Worm (Caenorhabditis elegans) whole organism, young adult: Measurements from ENCODE around the gene rps-0.
A peak's percentile ranks its signal among the peaks of the same experiment; 100 is the strongest.

Source experiments
- B0336.3 ChIP-seq: fragments of 200-800 bp; sonication (Bioruptor generic); IDR thresholded peaks from 2 replicates; pipeline ENCODE4 v1.3.6; 2022; ENCODE audit warnings: missing genetic modification characterization, missing compliant biosample characterization
- C06A6.2 ChIP-seq: fragments of 200-800 bp; sonication (Bioruptor generic); conservative IDR thresholded peaks from 2 replicates; pipeline ENCODE4 v1.3.6; 2022; ENCODE audit warnings: missing genetic modification characterization, missing compliant biosample characterization
- F23B12.7 ChIP-seq: sonication (generic microtip); optimal IDR thresholded peaks from 2 replicates; lab custom pipeline; 2017; ENCODE audit warnings: missing genetic modification characterization, mild to moderate bottlenecking, missing compliant biosample characterization, antibody characterized with exemption, moderate library complexity; ENCODE audit not compliant: insufficient read depth
- F33H1.4 ChIP-seq: fragments of 200-800 bp; sonication (Bioruptor generic); IDR thresholded peaks from 2 replicates; pipeline ENCODE4 v1.3.6; 2022; ENCODE audit warnings: missing genetic modification reagents, missing genetic modification characterization, missing compliant biosample characterization
- F52B5.7 ChIP-seq: sonication (generic microtip); optimal IDR thresholded peaks from 2 replicates; lab custom pipeline; 2016; ENCODE audit warnings: mild to moderate bottlenecking, missing genetic modification characterization, missing compliant biosample characterization
- F57A8.1 ChIP-seq: fragments of 200-800 bp; sonication (Bioruptor generic); optimal IDR thresholded peaks from 2 replicates; lab custom pipeline; 2018; ENCODE audit warnings: mild to moderate bottlenecking, missing genetic modification characterization, moderate library complexity, missing compliant biosample characterization
- F57C9.4 ChIP-seq: sonication (generic microtip); optimal IDR thresholded peaks from 2 replicates; lab custom pipeline; 2017; ENCODE audit warnings: mild to moderate bottlenecking, missing genetic modification characterization, missing compliant biosample characterization
- K11D2.4 ChIP-seq: fragments of 200-800 bp; sonication (Bioruptor generic); IDR thresholded peaks from 2 replicates; pipeline ENCODE4 v1.3.6; 2022; ENCODE audit warnings: missing genetic modification reagents, missing genetic modification characterization, missing compliant biosample characterization
- K12H6.12 ChIP-seq: fragments of 200-800 bp; sonication (Bioruptor generic); optimal IDR thresholded peaks from 2 replicates; lab custom pipeline; 2018; ENCODE audit warnings: mild to moderate bottlenecking, missing genetic modification characterization, missing compliant biosample characterization
- Y56A3A.18 ChIP-seq: fragments of 200-800 bp; sonication (Bioruptor generic); IDR thresholded peaks from 2 replicates; pipeline ENCODE4 v1.3.6; 2022; ENCODE audit warnings: missing genetic modification reagents, missing genetic modification characterization, missing compliant biosample characterization
- akir-1 ChIP-seq: fragments of 200-800 bp; sonication (Bioruptor generic); optimal IDR thresholded peaks from 2 replicates; lab custom pipeline; 2018; ENCODE audit warnings: mild to moderate bottlenecking, missing genetic modification characterization, moderate library complexity, missing compliant biosample characterization
- attf-5 ChIP-seq: fragments of 200-800 bp; sonication (Bioruptor generic); optimal IDR thresholded peaks from 2 replicates; lab custom pipeline; 2018; ENCODE audit warnings: mild to moderate bottlenecking, missing genetic modification characterization, missing compliant biosample characterization
- ccch-3 ChIP-seq: fragments of 200-800 bp; sonication (Bioruptor generic); optimal IDR thresholded peaks from 2 replicates; lab custom pipeline; 2018; ENCODE audit warnings: mild to moderate bottlenecking, missing genetic modification characterization, missing compliant biosample characterization
- cebp-1 ChIP-seq, 2 experiments: fragments of 200-800 bp in 1 of 2; sonication (Bioruptor generic) in 1 of 2; sonication (generic microtip) in 1 of 2; IDR thresholded peaks in 1 of 2; optimal IDR thresholded peaks in 1 of 2; 2 replicates each; pipeline versions ENCODE4 v1.3.6 to Lab custom; 2017 to 2022; ENCODE audit warnings: missing compliant biosample characterization in 2 of 2, missing genetic modification characterization in 2 of 2, mild to moderate bottlenecking in 1 of 2, missing genetic modification reagents in 1 of 2, moderate library complexity in 1 of 2
- ceh-27 ChIP-seq: fragments of 200-800 bp; sonication (Bioruptor generic); optimal IDR thresholded peaks from 2 replicates; lab custom pipeline; 2018; ENCODE audit warnings: mild to moderate bottlenecking, missing genetic modification characterization, moderate library complexity, missing compliant biosample characterization
- ceh-58 ChIP-seq: fragments of 200-800 bp; sonication (Bioruptor generic); IDR thresholded peaks from 2 replicates; pipeline ENCODE4 v1.3.6; 2022; ENCODE audit warnings: missing genetic modification characterization, missing compliant biosample characterization
- dox-1 ChIP-seq: fragments of 200-800 bp; sonication (Bioruptor generic); IDR thresholded peaks from 2 replicates; pipeline ENCODE4 v1.3.6; 2022; ENCODE audit warnings: missing genetic modification reagents, missing genetic modification characterization, missing compliant biosample characterization
- hmg-1.2 ChIP-seq: fragments of 200-800 bp; sonication (Bioruptor generic); IDR thresholded peaks from 2 replicates; pipeline ENCODE4 v1.3.6; 2022; ENCODE audit warnings: missing genetic modification reagents, missing genetic modification characterization, missing compliant biosample characterization
- let-607 ChIP-seq, 2 experiments: fragments of 200-800 bp in 1 of 2; sonication (Bioruptor generic) in 1 of 2; sonication (generic microtip) in 1 of 2; optimal IDR thresholded peaks; 2 replicates each; lab custom pipeline; 2016 to 2018; ENCODE audit warnings: mild to moderate bottlenecking in 2 of 2, missing compliant biosample characterization in 2 of 2, missing genetic modification characterization in 2 of 2, moderate library complexity in 2 of 2, missing genotype in 1 of 2
- lin-35 ChIP-seq, 3 experiments: fragments of 150-350 bp in 2 of 3; sonication (generic microtip) in 1 of 3; optimal IDR thresholded peaks; 2 replicates each; lab custom pipeline; 2014 to 2018; ENCODE audit warnings: missing biosample characterization in 3 of 3, missing genetic modification characterization in 3 of 3, missing genetic modification reagents in 3 of 3
- lin-40 ChIP-seq: sonication (generic microtip); optimal IDR thresholded peaks from 2 replicates; lab custom pipeline; 2016; ENCODE audit warnings: missing genetic modification characterization, mild to moderate bottlenecking, missing compliant biosample characterization, missing genotype, missing genetic modification reagents
- lin-54 ChIP-seq: fragments of 200-800 bp; sonication (Bioruptor generic); optimal IDR thresholded peaks from 2 replicates; lab custom pipeline; 2018; ENCODE audit warnings: mild to moderate bottlenecking, missing genetic modification characterization, missing compliant biosample characterization
- mcd-1 ChIP-seq: fragments of 200-800 bp; sonication (Bioruptor generic); IDR thresholded peaks from 2 replicates; pipeline ENCODE4 v1.3.6; 2022; ENCODE audit warnings: missing genetic modification reagents, missing genetic modification characterization, missing compliant biosample characterization
- mel-28 ChIP-seq: sonication (generic microtip); optimal IDR thresholded peaks from 2 replicates; lab custom pipeline; 2016; ENCODE audit warnings: borderline replicate concordance, mild to moderate bottlenecking, missing genetic modification characterization, missing compliant biosample characterization
- nfyb-1 ChIP-seq: fragments of 200-800 bp; sonication (Bioruptor generic); IDR thresholded peaks from 2 replicates; pipeline ENCODE4 v1.3.6; 2022; ENCODE audit warnings: missing genetic modification reagents, missing genetic modification characterization, missing compliant biosample characterization
- nhr-27 ChIP-seq: fragments of 200-800 bp; sonication (Bioruptor generic); optimal IDR thresholded peaks from 2 replicates; lab custom pipeline; 2018; ENCODE audit warnings: mild to moderate bottlenecking, missing genetic modification characterization, moderate library complexity, missing compliant biosample characterization
- nhr-80 ChIP-seq: sonication (generic microtip); optimal IDR thresholded peaks from 2 replicates; lab custom pipeline; 2016; ENCODE audit warnings: missing genetic modification characterization, missing compliant biosample characterization
- rcor-1 ChIP-seq: fragments of 200-800 bp; sonication (Bioruptor generic); IDR thresholded peaks from 2 replicates; pipeline ENCODE4 v1.3.6; 2022; ENCODE audit warnings: missing genetic modification reagents, missing genetic modification characterization, missing compliant biosample characterization
- repo-1 ChIP-seq: sonication (generic microtip); optimal IDR thresholded peaks from 2 replicates; lab custom pipeline; 2017; ENCODE audit warnings: mild to moderate bottlenecking, missing genetic modification characterization, missing compliant biosample characterization
- sdz-38 ChIP-seq: sonication (generic microtip); optimal IDR thresholded peaks from 2 replicates; lab custom pipeline; 2016; ENCODE audit warnings: missing genotype, missing genetic modification characterization, missing compliant biosample characterization
- snpc-1.3 ChIP-seq: sonication (generic microtip); optimal IDR thresholded peaks from 2 replicates; lab custom pipeline; 2017; ENCODE audit warnings: missing genetic modification characterization, mild to moderate bottlenecking, missing compliant biosample characterization, antibody characterized with exemption, moderate library complexity, missing genotype, missing genetic modification reagents; ENCODE audit not compliant: insufficient read depth
- somi-1 ChIP-seq: fragments of 200-800 bp; sonication (Bioruptor generic); optimal IDR thresholded peaks from 2 replicates; lab custom pipeline; 2018; ENCODE audit warnings: mild to moderate bottlenecking, missing genetic modification characterization, missing compliant biosample characterization
- zfh-2 ChIP-seq: fragments of 200-800 bp; sonication (Bioruptor generic); conservative IDR thresholded peaks from 2 replicates; pipeline ENCODE4 v1.3.6; 2022; ENCODE audit warnings: missing genetic modification reagents, missing genetic modification characterization, missing compliant biosample characterization
- ztf-25 ChIP-seq: fragments of 200-800 bp; sonication (Bioruptor generic); IDR thresholded peaks from 2 replicates; pipeline ENCODE4 v1.3.6; 2022; ENCODE audit warnings: missing genetic modification reagents, missing genetic modification characterization, missing compliant biosample characterization

Gene rps-0

DNA sequence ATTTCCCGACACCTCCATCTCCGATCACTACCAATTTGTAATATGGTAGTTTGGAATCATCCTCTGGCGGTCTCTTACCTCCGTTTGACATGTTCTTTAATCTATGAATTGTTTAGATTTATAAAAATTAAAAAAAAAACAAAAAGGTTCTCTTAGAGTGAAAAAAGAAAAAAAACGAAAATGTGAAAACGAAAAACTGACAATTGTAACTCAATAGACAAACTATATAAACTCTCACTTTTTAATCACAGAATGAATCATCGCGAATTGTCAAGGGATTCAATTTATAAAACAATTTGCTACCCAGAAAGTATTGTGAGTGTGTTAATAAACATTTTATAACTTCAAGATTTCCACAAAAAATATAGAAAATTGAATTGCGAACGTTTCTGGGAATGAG is 13.9 kb downstream of the rps-0 start, which contains the start of gene ras-2 (continued):
- TF ChIP-seq nhr-80 (tag; lab: Kevin White, UChicago) (no peak), F33H1.4 (GFP tag; lab: Robert Waterston, UW) (no peak), B0336.3 (GFP tag; lab: Robert Waterston, UW) (no peak)

DNA sequence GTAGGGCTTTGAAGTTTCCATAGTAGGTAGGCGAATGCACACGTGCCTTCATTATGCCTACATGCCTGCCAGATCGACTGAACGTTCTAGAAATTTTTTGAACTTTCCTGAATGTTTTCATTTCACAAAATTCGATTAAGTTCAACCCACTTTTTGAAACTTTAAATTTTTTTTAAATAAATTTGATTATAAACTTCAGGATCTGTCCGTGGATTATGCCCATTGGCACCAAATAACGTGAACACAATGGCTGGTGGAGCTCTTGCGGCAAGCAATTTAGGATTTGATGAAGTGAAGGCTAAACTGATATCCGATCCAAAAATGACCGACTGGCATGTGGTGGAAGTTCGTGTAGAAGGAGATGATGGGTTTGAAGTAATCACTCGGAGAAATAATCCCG is 18.4 kb downstream of the rps-0 start, which contains the start of gene F17C8.7:
Gene F17C8.7 (plus strand): TSS at position 301 of the 400 bp plus-strand sequence.
- TF ChIP-seq zfh-2 (no peak), rcor-1 (GFP tag; lab: Robert Waterston, UW) (no peak), nhr-27 (no peak)

DNA sequence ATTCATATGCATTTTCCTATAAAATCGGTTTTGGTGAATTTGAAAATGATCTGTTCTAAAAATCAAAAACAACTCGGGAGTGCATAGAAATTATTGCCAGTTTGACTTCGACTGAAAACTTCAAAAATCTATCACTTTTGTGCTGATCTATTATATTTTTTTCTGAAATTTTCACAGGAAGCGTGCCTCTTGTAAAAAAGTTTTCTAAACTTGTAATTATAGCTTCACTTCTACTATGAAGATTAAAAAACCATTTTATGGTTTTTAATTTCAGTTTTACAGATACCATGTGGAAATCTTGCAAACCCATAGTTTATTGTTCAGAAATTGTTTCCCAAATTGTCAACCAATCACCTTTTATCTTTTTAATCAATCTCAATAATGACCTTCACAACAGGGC is 19.8 kb downstream of the rps-0 start, which contains the start of gene F17C8.9:
Gene F17C8.9 (plus strand): TSS at position 301 of the 400 bp plus-strand sequence.
- TF ChIP-seq repo-1 (no peak), akir-1 (GFP tag; lab: Kevin White, UChicago) (no peak), F23B12.7 (tag; lab: Kevin White, UChicago) (no peak)
- TF ChIP-seq, all 124 proteins: peak for 0

DNA sequence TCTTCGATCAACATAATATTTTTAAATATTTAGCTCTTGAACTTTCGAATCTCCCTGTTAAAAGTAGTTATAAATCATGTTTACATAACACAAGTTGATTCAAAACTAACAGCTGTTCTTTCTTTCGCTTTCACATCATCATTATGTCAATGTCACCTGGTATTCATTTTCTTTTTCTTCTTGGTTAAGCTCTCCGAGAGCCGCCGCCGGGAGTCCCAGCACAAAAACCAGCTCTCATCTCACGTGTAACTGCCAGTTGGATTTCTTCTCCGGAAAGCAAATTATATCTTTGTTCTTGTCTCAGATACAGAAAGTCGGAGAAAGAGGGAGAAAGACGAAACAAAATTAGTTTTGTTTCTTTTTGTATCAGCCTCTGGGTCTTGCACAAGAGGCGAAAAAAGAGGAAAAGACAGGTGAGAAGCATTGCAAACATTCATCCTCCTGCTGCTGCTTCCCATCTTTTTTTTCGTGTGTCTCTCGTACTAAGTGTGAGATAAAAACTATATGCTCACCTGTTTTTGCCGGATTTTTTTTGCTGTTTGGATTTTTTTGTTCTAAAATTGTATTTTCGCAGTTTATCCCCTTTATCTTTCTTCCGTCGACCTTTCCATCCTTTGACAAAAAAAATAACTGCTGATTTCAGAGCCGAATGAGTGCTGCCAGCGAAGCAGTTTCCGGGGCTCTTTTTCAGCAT is 22.4 kb downstream of the rps-0 start, which contains the start of gene F17C8.3:
Gene F17C8.3 (plus strand): TSS at position 644 of the 694 bp plus-strand sequence.
- TF ChIP-seq let-607 (tag; optimal IDR thresholded peaks at IDR 0.05; lab: Kevin White, UChicago) (no peak), K12H6.12 (tag; lab: Kevin White, UChicago) (peak; percentile 21), somi-1 (peak; percentile 17)

DNA sequence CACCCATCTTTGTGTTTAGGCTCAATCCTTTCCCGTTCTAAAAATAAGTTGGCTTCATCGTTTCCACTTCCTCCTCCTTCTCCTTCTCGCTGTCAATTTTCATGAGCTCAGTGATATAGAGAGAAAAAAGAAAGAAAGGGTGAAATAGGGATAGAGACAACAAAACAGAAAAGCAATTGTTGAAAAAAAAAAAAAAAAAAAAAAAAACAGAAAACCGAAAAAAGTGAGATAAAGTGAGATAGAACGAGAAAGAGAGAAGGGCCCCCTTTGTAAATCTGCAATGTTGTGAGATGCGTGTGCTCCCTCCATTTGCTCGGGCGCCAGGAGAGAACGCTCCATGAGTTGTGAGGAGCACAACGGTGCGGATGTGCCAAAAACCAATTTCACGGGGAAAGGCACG is 29.9 kb downstream of the rps-0 start:
- no peak for TF ChIP-seq ztf-25 (GFP tag; lab: Robert Waterston, UW)
- no peak for TF ChIP-seq ccch-3 (GFP tag; lab: Kevin White, UChicago)
- TF ChIP-seq F57A8.1 (GFP tag; lab: Kevin White, UChicago) = no peak
- TF ChIP-seq Y56A3A.18 (GFP tag; lab: Robert Waterston, UW) = no peak
- no peak for TF ChIP-seq F57C9.4
- TF ChIP-seq sdz-38 (tag; lab: Kevin White, UChicago) = no peak
- no peak for TF ChIP-seq F52B5.7
- peak; percentile 54 for TF ChIP-seq zfh-2
- TF ChIP-seq, all 124 proteins: peak for 1

DNA sequence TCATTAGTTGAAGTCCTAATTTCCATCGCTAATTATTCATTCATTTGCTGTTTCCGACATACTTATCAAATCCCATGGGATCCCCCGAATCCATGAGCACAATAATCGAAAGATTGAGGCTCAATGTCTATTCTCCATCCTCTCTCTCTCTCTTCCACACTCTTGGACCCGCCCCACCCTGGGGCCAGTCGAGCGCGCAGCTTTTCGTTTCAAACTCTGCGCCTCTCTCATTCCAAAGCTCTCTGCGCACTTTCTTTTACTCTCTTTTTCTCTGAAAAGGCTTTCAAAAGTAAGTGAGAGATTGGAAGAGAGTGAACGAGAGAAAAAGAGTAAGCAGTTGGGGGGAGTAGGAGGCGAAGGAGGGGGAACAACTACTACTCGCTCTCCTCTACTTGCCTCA is 32.1 kb downstream of the rps-0 start, which contains the start of gene acy-1:
Gene acy-1 (plus strand): TSS at position 346 of the 400 bp plus-strand sequence.
- TF ChIP-seq cebp-1 (GFP tag; IDR thresholded peaks at IDR 0.05; lab: Robert Waterston, UW) = no peak
- peak; percentile 59 for TF ChIP-seq cebp-1 (tag; optimal IDR thresholded peaks at IDR 0.05; lab: Kevin White, UChicago)
- TF ChIP-seq K11D2.4 (GFP tag; lab: Robert Waterston, UW) = peak; percentile 54
- TF ChIP-seq ceh-58 (GFP tag; lab: Robert Waterston, UW) = no peak
- TF ChIP-seq snpc-1.3 (tag; lab: Kevin White, UChicago) = no peak
- peak; percentile 8 for TF ChIP-seq lin-54 (GFP tag; lab: Kevin White, UChicago)
- no peak for TF ChIP-seq C06A6.2 (GFP tag; lab: Robert Waterston, UW)
- peak in 1 of 3 experiments; percentile 78 for TF ChIP-seq lin-35 (GFP tag; optimal IDR thresholded peaks at IDR 0.05; lab: Kevin White, UChicago)
- no peak for TF ChIP-seq mel-28 (tag; lab: Kevin White, UChicago)
- TF ChIP-seq zfh-2 = peak; percentile 88
- TF ChIP-seq hmg-1.2 (GFP tag; lab: Robert Waterston, UW) = peak; percentile 85
- TF ChIP-seq attf-5 (GFP tag; lab: Kevin White, UChicago) = peak; percentile 34
- peak; percentile 45; the same call in 1 of the 2 replicates for TF ChIP-seq dox-1 (GFP tag; lab: Robert Waterston, UW)
- peak; percentile 36 for TF ChIP-seq lin-40 (tag; lab: Kevin White, UChicago)
- peak; percentile 57 for TF ChIP-seq mcd-1 (GFP tag; lab: Robert Waterston, UW)
- 0 out of 2 replicates have a peak, but pooled peaks have one; percentile 32 for TF ChIP-seq nfyb-1 (GFP tag; lab: Robert Waterston, UW)
- TF ChIP-seq K12H6.12 (tag; lab: Kevin White, UChicago) = peak; percentile 75
- TF ChIP-seq ceh-27 (GFP tag; lab: Kevin White, UChicago) = peak; percentile 51
